Worm (Caenorhabditis elegans): ENCODE results near the gene F48G7.8.

- TF ChIP-seq R02D3.7 (tag; optimal IDR thresholded peaks at IDR 0.05) (no peak), elt-2 (tag; optimal IDR thresholded peaks at IDR 0.05) (no peak), ceh-82 (tag; optimal IDR thresholded peaks at IDR 0.05) (no peak), nhr-76 (tag; optimal IDR thresholded peaks at IDR 0.05) (no peak), skn-1 (tag; optimal IDR thresholded peaks at IDR 0.05) (no peak), aly-2 (tag; optimal IDR thresholded peaks at IDR 0.05) (no peak), nhr-23 (tag; optimal IDR thresholded peaks at IDR 0.05) (no peak), fkh-10 (GFP tag; optimal IDR thresholded peaks at IDR 0.05) (no peak), nhr-77 (tag; optimal IDR thresholded peaks at IDR 0.05) (no peak), lin-39 (tag; optimal IDR thresholded peaks at IDR 0.05) (no peak), nhr-28 (tag; optimal IDR thresholded peaks at IDR 0.05) (no peak), snpc-4 (tag; optimal IDR thresholded peaks at IDR 0.05) (no peak), nfya-1 (tag; optimal IDR thresholded peaks at IDR 0.05; ENCODE audit: insufficient read depth) (no peak), daf-12 (tag; optimal IDR thresholded peaks at IDR 0.05) (no peak)
Measured at ce11 chrV:628527-628926, 1.0 kb upstream of the F48G7.8 start, which contains the start of gene F48G7.9.

Data from whole organism, L3 larva.